Fruit fly (Drosophila melanogaster) whole organism, embryonic: ENCODE results near the gene N.

ENCODE experiments used
- Adf1 ChIP-seq: fragments of 200-800 bp; sonication (Bioruptor generic); IDR thresholded peaks from 2 replicates; pipeline ENCODE4 v1.3.6; 2022; ENCODE audit warnings: missing biosample characterization, missing genetic modification characterization
- Atf6 ChIP-seq: fragments of 200-800 bp; sonication (Bioruptor generic); IDR thresholded peaks from 2 replicates; pipeline ENCODE4 v1.3.6; 2022; ENCODE audit warnings: missing biosample characterization, missing genetic modification characterization
- BtbVII ChIP-seq: fragments of 200-800 bp; sonication (Bioruptor generic); optimal IDR thresholded peaks from 3 replicates; lab custom pipeline; 2017; ENCODE audit warnings: missing biosample characterization, mild to moderate bottlenecking, missing genetic modification characterization
- C15 ChIP-seq: fragments of 200-800 bp; sonication (Bioruptor generic); IDR thresholded peaks from 3 replicates; pipeline ENCODE4 v1.3.6; 2022; ENCODE audit warnings: missing biosample characterization, missing genetic modification characterization
- CG10267 ChIP-seq: fragments of 200-800 bp; sonication (Bioruptor generic); optimal IDR thresholded peaks from 2 replicates; lab custom pipeline; 2018; ENCODE audit warnings: missing biosample characterization, mild to moderate bottlenecking, missing genetic modification characterization, moderate library complexity
- CG10565 ChIP-seq: fragments of 200-800 bp; sonication (Bioruptor generic); optimal IDR thresholded peaks from 3 replicates; lab custom pipeline; 2016; ENCODE audit warnings: missing biosample characterization, mild to moderate bottlenecking, missing genetic modification characterization
- CG10654 ChIP-seq: fragments of 200-800 bp; sonication (Bioruptor generic); optimal IDR thresholded peaks from 2 replicates; lab custom pipeline; 2016; ENCODE audit warnings: missing biosample characterization, missing genetic modification characterization
- CG13296 ChIP-seq: fragments of 200-800 bp; sonication (Bioruptor generic); optimal IDR thresholded peaks from 3 replicates; lab custom pipeline; 2018; ENCODE audit warnings: missing biosample characterization, mild to moderate bottlenecking, missing genetic modification characterization
- CG13624 ChIP-seq: fragments of 200-800 bp; sonication (Bioruptor generic); optimal IDR thresholded peaks from 2 replicates; lab custom pipeline; 2016; ENCODE audit warnings: missing biosample characterization, missing genetic modification characterization
- CG14441 ChIP-seq: fragments of 200-800 bp; sonication (Bioruptor generic); IDR thresholded peaks from 2 replicates; pipeline ENCODE4 v1.3.6; 2022; ENCODE audit warnings: missing biosample characterization, missing genetic modification characterization
- CG15696 ChIP-seq: fragments of 200-800 bp; sonication (Bioruptor generic); optimal IDR thresholded peaks from 2 replicates; lab custom pipeline; 2019; ENCODE audit warnings: missing biosample characterization, mild to moderate bottlenecking, missing genetic modification characterization, moderate library complexity
- CG1602 ChIP-seq: fragments of 200-800 bp; sonication (Bioruptor generic); optimal IDR thresholded peaks from 3 replicates; lab custom pipeline; 2016; ENCODE audit warnings: missing biosample characterization, missing genetic modification characterization
- CG16815 ChIP-seq: fragments of 200-800 bp; sonication (Bioruptor generic); optimal IDR thresholded peaks from 3 replicates; lab custom pipeline; 2017; ENCODE audit warnings: missing biosample characterization, mild to moderate bottlenecking, missing genetic modification characterization
- CG18764 ChIP-seq: fragments of 200-800 bp; sonication (Bioruptor generic); optimal IDR thresholded peaks from 3 replicates; lab custom pipeline; 2016; ENCODE audit warnings: missing biosample characterization, missing genetic modification characterization
- CG30020 ChIP-seq: fragments of 200-800 bp; optimal IDR thresholded peaks from 2 replicates; lab custom pipeline; 2019; ENCODE audit warnings: missing biosample characterization, mild to moderate bottlenecking, missing genetic modification characterization, moderate library complexity
- CG31441 ChIP-seq: fragments of 200-800 bp; sonication (Bioruptor generic); IDR thresholded peaks from 2 replicates; pipeline ENCODE4 v1.3.6; 2022; ENCODE audit warnings: missing biosample characterization, missing genetic modification characterization
- CG34224 ChIP-seq: fragments of 200-800 bp; sonication (Bioruptor generic); IDR thresholded peaks from 3 replicates; pipeline ENCODE4 v1.3.6; 2022; ENCODE audit warnings: missing biosample characterization, missing genetic modification characterization; ENCODE audit not compliant: partially characterized antibody
- CG6654 ChIP-seq: fragments of 200-800 bp; sonication (Bioruptor generic); optimal IDR thresholded peaks from 2 replicates; lab custom pipeline; 2017; ENCODE audit warnings: missing biosample characterization, mild to moderate bottlenecking, missing genetic modification characterization
- CG6683 ChIP-seq: fragments of 200-800 bp; sonication (Bioruptor generic); optimal IDR thresholded peaks from 2 replicates; lab custom pipeline; 2017; ENCODE audit warnings: missing biosample characterization, mild to moderate bottlenecking, missing genetic modification characterization, missing genetic modification reagents
- CG6689 ChIP-seq: fragments of 200-800 bp; sonication (Bioruptor generic); IDR thresholded peaks from 2 replicates; pipeline ENCODE4 v1.3.6; 2022; ENCODE audit warnings: missing biosample characterization, missing genetic modification characterization
- CG8359 ChIP-seq: fragments of 200-800 bp; sonication (Bioruptor generic); optimal IDR thresholded peaks from 2 replicates; lab custom pipeline; 2017; ENCODE audit warnings: missing biosample characterization, mild to moderate bottlenecking, missing genetic modification characterization, borderline replicate concordance
- CG9797 ChIP-seq: fragments of 200-800 bp; sonication (Bioruptor generic); optimal IDR thresholded peaks from 3 replicates; lab custom pipeline; 2018; ENCODE audit warnings: missing biosample characterization, mild to moderate bottlenecking, missing genetic modification characterization
- CTCF ChIP-seq: fragments of 200-800 bp; sonication (Bioruptor generic); optimal IDR thresholded peaks from 2 replicates; lab custom pipeline; 2017; ENCODE audit warnings: missing biosample characterization, mild to moderate bottlenecking, missing genetic modification characterization, moderate library complexity
- Camta ChIP-seq: fragments of 200-800 bp; sonication (Bioruptor generic); optimal IDR thresholded peaks from 2 replicates; lab custom pipeline; 2016; ENCODE audit warnings: missing biosample characterization, missing genetic modification characterization
- D ChIP-seq, 2 experiments: fragments of 200-800 bp in 1 of 2; fragments of >200 bp in 1 of 2; sonication (Bioruptor generic) in 1 of 2; optimal IDR thresholded peaks; 2 replicates in 1 of 2; 3 replicates in 1 of 2; lab custom pipeline; 2017; ENCODE audit warnings: mild to moderate bottlenecking in 1 of 2, missing biosample characterization in 1 of 2, missing genetic modification characterization in 1 of 2, missing genetic modification reagents in 1 of 2
- Dek ChIP-seq: fragments of 200-800 bp; sonication (Bioruptor generic); optimal IDR thresholded peaks from 3 replicates; lab custom pipeline; 2019; ENCODE audit warnings: missing biosample characterization, mild to moderate bottlenecking, missing genetic modification characterization, moderate library complexity
- Dref ChIP-seq: fragments of 200-800 bp; sonication (Bioruptor generic); IDR thresholded peaks from 2 replicates; pipeline ENCODE4 v1.3.6; 2022; ENCODE audit warnings: missing biosample characterization, missing genetic modification characterization
- Ets65A ChIP-seq: fragments of 200-800 bp; sonication (Bioruptor generic); peaks from one replicate; lab custom pipeline; 2016; ENCODE audit warnings: missing biosample characterization, missing genetic modification characterization
- Hmx ChIP-seq: fragments of 200-800 bp; sonication (Bioruptor generic); optimal IDR thresholded peaks from 2 replicates; lab custom pipeline; 2016; ENCODE audit warnings: missing biosample characterization, missing genetic modification characterization
- NC2β ChIP-seq: fragments of 200-800 bp; sonication (Bioruptor generic); optimal IDR thresholded peaks from 2 replicates; lab custom pipeline; 2016; ENCODE audit warnings: missing biosample characterization, missing genetic modification characterization
- Pdp1 ChIP-seq, 2 experiments: fragments of 200-800 bp; sonication (Bioruptor generic); optimal IDR thresholded peaks; 3 replicates each; lab custom pipeline; 2016; ENCODE audit warnings: missing biosample characterization in 2 of 2, missing genetic modification characterization in 2 of 2, mild to moderate bottlenecking in 1 of 2, moderate library complexity in 1 of 2
- Sox100B ChIP-seq: fragments of 200-800 bp; sonication (Bioruptor generic); optimal IDR thresholded peaks from 3 replicates; lab custom pipeline; 2018; ENCODE audit warnings: missing biosample characterization, mild to moderate bottlenecking, missing genetic modification characterization
- ab ChIP-seq: fragments of 200-800 bp; sonication (Bioruptor generic); optimal IDR thresholded peaks from 2 replicates; lab custom pipeline; 2016; ENCODE audit warnings: missing biosample characterization, missing genetic modification characterization
- amos ChIP-seq: fragments of 200-800 bp; sonication (Bioruptor generic); IDR thresholded peaks from 2 replicates; pipeline ENCODE4 v1.3.6; 2022; ENCODE audit warnings: missing biosample characterization, missing genetic modification characterization; ENCODE audit not compliant: partially characterized antibody
- bcd ChIP-seq: fragments of 200-800 bp; sonication (Bioruptor generic); optimal IDR thresholded peaks from 2 replicates; lab custom pipeline; 2017; ENCODE audit warnings: missing biosample characterization, mild to moderate bottlenecking, missing genetic modification characterization
- disco-r ChIP-seq: fragments of 200-800 bp; sonication (Bioruptor generic); optimal IDR thresholded peaks from 2 replicates; lab custom pipeline; 2016; ENCODE audit warnings: missing biosample characterization, missing genetic modification characterization
- dpn ChIP-seq, 2 experiments: fragments of 200-800 bp; sonication (Bioruptor generic); optimal IDR thresholded peaks; 3 replicates each; lab custom pipeline; 2016; ENCODE audit warnings: missing biosample characterization in 2 of 2, missing genetic modification characterization in 2 of 2
- ftz-f1 ChIP-seq: fragments of 200-800 bp; sonication (Bioruptor generic); optimal IDR thresholded peaks from 2 replicates; lab custom pipeline; 2016; ENCODE audit warnings: missing biosample characterization, missing genetic modification characterization
- hbn ChIP-seq: fragments of 200-800 bp; sonication (Bioruptor generic); IDR thresholded peaks from 2 replicates; pipeline ENCODE4 v1.3.6; 2022; ENCODE audit warnings: missing biosample characterization, missing genetic modification characterization; ENCODE audit not compliant: partially characterized antibody
- lab ChIP-seq: fragments of 200-800 bp; sonication (Bioruptor generic); optimal IDR thresholded peaks from 3 replicates; lab custom pipeline; 2017; ENCODE audit warnings: missing biosample characterization, missing genetic modification characterization, mild to moderate bottlenecking, moderate library complexity, missing genetic modification reagents
- lmd ChIP-seq: fragments of 200-800 bp; sonication (Bioruptor generic); IDR thresholded peaks from 2 replicates; pipeline ENCODE4 v1.3.6; 2022; ENCODE audit warnings: missing biosample characterization, missing genetic modification characterization
- nom ChIP-seq: fragments of 200-800 bp; sonication (Bioruptor generic); optimal IDR thresholded peaks from 2 replicates; lab custom pipeline; 2017; ENCODE audit warnings: missing biosample characterization, missing genetic modification characterization, mild to moderate bottlenecking, moderate library complexity, missing genetic modification reagents
- onecut ChIP-seq: fragments of 200-800 bp; sonication (Bioruptor generic); IDR thresholded peaks from 2 replicates; pipeline ENCODE4 v1.3.6; 2022; ENCODE audit warnings: missing biosample characterization, missing genetic modification characterization
- pan ChIP-seq, 4 experiments: fragments of >200 bp in 3 of 4; fragments of 200-800 bp in 1 of 4; sonication (Bioruptor generic) in 1 of 4; optimal IDR thresholded peaks in 3 of 4; IDR thresholded peaks in 1 of 4; 2 replicates each; pipeline versions ENCODE4 v1.3.6 to Lab custom; 2017 to 2022; ENCODE audit warnings: missing biosample characterization in 2 of 4, missing genetic modification characterization in 2 of 4, mixed read lengths in 1 of 4
- shn ChIP-seq: fragments of 200-800 bp; sonication (Bioruptor generic); optimal IDR thresholded peaks from 3 replicates; lab custom pipeline; 2016; ENCODE audit warnings: missing biosample characterization, missing genetic modification characterization
- sim ChIP-seq: fragments of 200-800 bp; sonication (Bioruptor generic); IDR thresholded peaks from 2 replicates; pipeline ENCODE4 v1.3.6; 2022; ENCODE audit warnings: missing biosample characterization, missing genetic modification characterization
- tap ChIP-seq: fragments of 200-800 bp; optimal IDR thresholded peaks from 3 replicates; lab custom pipeline; 2019; ENCODE audit warnings: missing biosample characterization, mild to moderate bottlenecking, missing genetic modification characterization, moderate library complexity
- wek ChIP-seq: fragments of 200-800 bp; sonication (Bioruptor generic); optimal IDR thresholded peaks from 3 replicates; lab custom pipeline; 2018; ENCODE audit warnings: missing biosample characterization, mild to moderate bottlenecking, missing genetic modification characterization, moderate library complexity

N gene

DNA sequence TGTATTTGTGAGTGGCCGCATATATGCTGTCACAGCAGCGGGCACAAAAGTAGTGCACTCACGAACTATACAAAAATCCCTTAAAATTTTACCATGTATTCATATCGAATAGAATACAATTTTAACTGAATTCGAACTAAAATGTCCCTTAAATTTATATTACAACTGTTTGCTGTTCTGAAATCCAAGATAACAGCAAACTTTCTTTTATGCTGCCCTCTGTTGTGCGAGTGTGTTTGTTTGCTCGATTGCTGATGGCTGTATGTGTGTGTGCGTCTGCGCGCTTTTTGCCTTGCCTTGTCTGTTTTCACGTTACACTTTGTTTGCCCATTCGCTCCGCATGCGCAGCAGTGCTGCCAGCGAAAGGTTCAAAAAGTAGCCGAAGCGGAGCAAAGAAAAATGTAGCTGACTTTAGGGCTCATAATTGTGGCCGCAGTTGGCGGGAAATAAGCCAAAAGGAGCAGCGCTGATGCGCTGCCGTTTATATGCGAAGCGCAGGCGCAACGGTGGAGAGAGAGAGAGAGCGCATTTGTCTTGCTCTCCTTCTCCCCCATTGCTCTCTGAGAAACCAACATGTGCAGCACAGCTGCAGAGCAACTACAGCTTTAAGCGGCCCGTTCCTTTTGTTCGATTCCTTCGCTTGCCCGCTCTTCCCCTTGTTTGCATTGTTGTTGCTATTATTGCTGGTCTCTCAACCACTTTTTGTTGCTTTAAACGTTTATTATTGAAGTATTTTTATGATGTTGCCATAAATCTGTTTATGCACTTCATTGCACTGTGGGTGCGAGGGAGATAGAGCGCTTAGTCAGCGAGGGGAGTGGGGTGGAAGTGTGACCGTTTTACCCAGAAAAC lies 28.0 kb downstream of the N start (continued):
- TF ChIP-seq D (optimal IDR thresholded peaks at IDR 0.05; lab: Kevin White, UChicago) (peak; percentile 66), D (GFP tag; optimal IDR thresholded peaks at IDR 0.05; lab: Kevin White, UChicago) (peak; percentile 91), lab (GFP tag; lab: Kevin White, UChicago) (peak; percentile 92), onecut (peak; percentile 83), CG18764 (peak; percentile 88), Camta (GFP tag; lab: Kevin White, UChicago) (peak; percentile 93), Dek (tag; lab: Kevin White, UChicago) (peak; percentile 83), CG31441 (GFP tag; lab: Robert Waterston, UW) (peak; percentile 93), tap (tag; lab: Kevin White, UChicago) (peak; percentile 92), Adf1 (GFP tag; lab: Robert Waterston, UW) (peak; percentile 74; the same call in 1 of the 2 replicates), ftz-f1 (GFP tag; lab: Kevin White, UChicago) (peak; percentile 16), CG10267 (peak; percentile 90), CG10565 (GFP tag; lab: Kevin White, UChicago) (peak; percentile 81), amos (no peak), CG14441 (GFP tag; lab: Robert Waterston, UW) (peak; percentile 91), CG16815 (GFP tag; lab: Kevin White, UChicago) (peak; percentile 93), shn (peak; percentile 92), Sox100B (GFP tag; lab: Kevin White, UChicago) (peak; percentile 93), bcd (GFP tag; lab: Kevin White, UChicago) (peak; percentile 92), hbn (GFP tag; lab: Robert Waterston, UW) (no peak), CG30020 (tag; lab: Kevin White, UChicago) (peak; percentile 41), CG15696 (tag; lab: Kevin White, UChicago) (peak; percentile 91), CG6683 (GFP tag; lab: Kevin White, UChicago) (peak; percentile 83), NC2β (GFP tag; lab: Kevin White, UChicago) (peak; percentile 91), CG6689 (GFP tag; lab: Robert Waterston, UW) (peak; percentile 95), wek (GFP tag; lab: Kevin White, UChicago) (peak; percentile 79), Pdp1 (GFP tag; optimal IDR thresholded peaks at IDR 0.05; lab: Kevin White, UChicago) (peak; percentile 89 to 92), nom (no peak), ab (GFP tag; lab: Kevin White, UChicago) (peak; percentile 79), disco-r (GFP tag; lab: Kevin White, UChicago) (peak; percentile 78), CG10654 (GFP tag; lab: Kevin White, UChicago) (peak; percentile 87), CTCF (GFP tag; lab: Kevin White, UChicago) (peak; percentile 47), Atf6 (GFP tag; lab: Robert Waterston, UW) (peak; percentile 88), CG1602 (GFP tag; lab: Kevin White, UChicago) (peak; percentile 93), BtbVII (GFP tag; lab: Kevin White, UChicago) (peak; percentile 83), Dref (GFP tag; lab: Robert Waterston, UW) (no peak), Hmx (GFP tag; lab: Kevin White, UChicago) (peak; percentile 73), lmd (GFP tag; lab: Robert Waterston, UW) (peak; percentile 93), Ets65A (GFP tag; lab: Kevin White, UChicago) (peak; percentile 98), dpn (GFP tag; optimal IDR thresholded peaks at IDR 0.05; lab: Kevin White, UChicago) (peak; percentile 92 to 93), CG13624 (peak; percentile 88), CG8359 (GFP tag; lab: Kevin White, UChicago) (peak; percentile 88), CG13296 (peak; percentile 87), sim (GFP tag; lab: Robert Waterston, UW) (peak; percentile 85), C15 (GFP tag; lab: Robert Waterston, UW) (peak; percentile 71; the same call in 2 of the 3 replicates), pan (optimal IDR thresholded peaks at IDR 0.05; lab: Kevin White, UChicago) (no peak), pan (GFP tag; optimal IDR thresholded peaks at IDR 0.05 in 1 of 2, IDR thresholded peaks at IDR 0.05 in 1 of 2) (peak in 1 of 2 experiments; percentile 93), CG6654 (GFP tag; lab: Kevin White, UChicago) (peak; percentile 80), CG34224 (GFP tag; lab: Robert Waterston, UW) (no peak), CG9797 (GFP tag; lab: Kevin White, UChicago) (peak; percentile 47)
